Fruit fly (Drosophila melanogaster) whole organism, adult: ENCODE results near the gene Scsalpha2.

Experiments
- CG11617 ChIP-seq: fragments of 200-800 bp; sonication (Bioruptor generic); optimal IDR thresholded peaks from 2 replicates; lab custom pipeline; 2017; ENCODE audit warnings: mild to moderate bottlenecking, missing biosample characterization, missing genetic modification reagents, missing genetic modification characterization
- CG12768 ChIP-seq: fragments of 200-800 bp; sonication (Bioruptor generic); optimal IDR thresholded peaks from 2 replicates; lab custom pipeline; 2017; ENCODE audit warnings: missing biosample characterization, missing genetic modification characterization, mild to moderate bottlenecking, moderate library complexity, missing genetic modification reagents
- CG14711 ChIP-seq: fragments of 200-800 bp; sonication (Bioruptor generic); optimal IDR thresholded peaks from 2 replicates; lab custom pipeline; 2018; ENCODE audit warnings: missing biosample characterization, mild to moderate bottlenecking, missing genetic modification characterization, moderate library complexity
- CG1620 ChIP-seq: fragments of 200-800 bp; sonication (Bioruptor generic); optimal IDR thresholded peaks from 2 replicates; lab custom pipeline; 2016; ENCODE audit warnings: missing biosample characterization, missing genetic modification characterization
- CG33017 ChIP-seq: fragments of 200-800 bp; sonication (Bioruptor generic); optimal IDR thresholded peaks from 2 replicates; lab custom pipeline; 2018; ENCODE audit warnings: missing biosample characterization, mild to moderate bottlenecking, missing genetic modification characterization, moderate library complexity
- CG5204 ChIP-seq: fragments of 200-800 bp; sonication (Bioruptor generic); optimal IDR thresholded peaks from 2 replicates; lab custom pipeline; 2016; ENCODE audit warnings: missing biosample characterization, missing genetic modification characterization
- CG7045 ChIP-seq: fragments of 200-800 bp; sonication (Bioruptor generic); optimal IDR thresholded peaks from 2 replicates; lab custom pipeline; 2017; ENCODE audit warnings: missing biosample characterization, mild to moderate bottlenecking, missing genetic modification characterization
- CG7101 ChIP-seq: fragments of 200-800 bp; sonication (Bioruptor generic); optimal IDR thresholded peaks from 2 replicates; lab custom pipeline; 2018; ENCODE audit warnings: missing biosample characterization, mild to moderate bottlenecking, missing genetic modification characterization, moderate library complexity
- Clk ChIP-seq: fragments of 200-800 bp; sonication (Bioruptor generic); optimal IDR thresholded peaks from 2 replicates; lab custom pipeline; 2017; ENCODE audit warnings: missing biosample characterization, missing genetic modification characterization
- Crg-1 ChIP-seq: fragments of 200-800 bp; sonication (Bioruptor generic); optimal IDR thresholded peaks from 2 replicates; lab custom pipeline; 2016; ENCODE audit warnings: missing biosample characterization, missing genetic modification characterization
- Hr96 ChIP-seq: fragments of 200-800 bp; sonication (Bioruptor generic); optimal IDR thresholded peaks from 2 replicates; lab custom pipeline; 2016; ENCODE audit warnings: missing biosample characterization, missing genetic modification characterization
- Mnt ChIP-seq: fragments of 200-800 bp; sonication (Bioruptor generic); optimal IDR thresholded peaks from 2 replicates; lab custom pipeline; 2016; ENCODE audit warnings: missing biosample characterization, mild to moderate bottlenecking, missing genetic modification characterization
- bab1 ChIP-seq: fragments of 200-800 bp; sonication (Bioruptor generic); optimal IDR thresholded peaks from 3 replicates; lab custom pipeline; 2019; ENCODE audit warnings: missing biosample characterization, mild to moderate bottlenecking, missing genetic modification characterization, moderate library complexity
- cic ChIP-seq: fragments of 200-800 bp; sonication (Bioruptor generic); optimal IDR thresholded peaks from 2 replicates; lab custom pipeline; 2017; ENCODE audit warnings: missing biosample characterization, mild to moderate bottlenecking, missing genetic modification characterization, moderate library complexity
- cnc ChIP-seq, 2 experiments: fragments of >200 bp; optimal IDR thresholded peaks; 2 replicates each; lab custom pipeline; 2017
- kay ChIP-seq: fragments of 200-800 bp; sonication (Bioruptor generic); peaks from one replicate; lab custom pipeline; 2016; ENCODE audit warnings: missing biosample characterization, missing genetic modification characterization, borderline replicate concordance
- ovo ChIP-seq: fragments of 200-800 bp; sonication (Bioruptor generic); optimal IDR thresholded peaks from 2 replicates; lab custom pipeline; 2016; ENCODE audit warnings: missing biosample characterization, missing genetic modification characterization
- pad ChIP-seq: fragments of 200-800 bp; sonication (Bioruptor generic); optimal IDR thresholded peaks from 3 replicates; lab custom pipeline; 2017; ENCODE audit warnings: missing biosample characterization, missing genetic modification characterization, mild to moderate bottlenecking, moderate library complexity, missing genetic modification reagents
- tj ChIP-seq: fragments of 200-800 bp; sonication (Bioruptor generic); optimal IDR thresholded peaks from 3 replicates; lab custom pipeline; 2017; ENCODE audit warnings: missing biosample characterization, mild to moderate bottlenecking, missing genetic modification characterization, moderate library complexity
- toe ChIP-seq: fragments of 200-800 bp; sonication (Bioruptor generic); optimal IDR thresholded peaks from 2 replicates; lab custom pipeline; 2016; ENCODE audit warnings: missing biosample characterization, missing genetic modification characterization

The Scsalpha2 gene

dm6 chr3R:19499776-19500175 is 36.9 kb upstream of the Scsalpha2 start:
- TF ChIP-seq CG33017 (tag; lab: Kevin White, UChicago) (no peak), Clk (no peak), CG7101 (tag; lab: Kevin White, UChicago) (no peak)

DNA sequence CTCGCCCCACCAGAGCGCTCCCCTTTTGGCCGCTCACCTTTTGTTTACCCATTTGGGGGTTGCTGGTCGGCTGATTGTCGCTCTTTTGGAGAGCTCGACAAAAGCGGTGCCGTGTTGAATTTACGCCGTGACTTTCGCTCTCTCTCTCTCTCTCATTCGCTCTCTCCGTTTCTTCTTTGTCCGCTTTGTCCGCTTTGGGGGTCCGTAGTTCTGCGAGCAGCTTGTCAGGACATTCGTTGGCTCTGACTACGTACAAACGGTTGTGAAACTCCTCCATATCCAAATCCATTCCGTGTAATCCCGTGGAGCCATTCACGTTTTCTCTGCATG is 36.5 kb upstream of the Scsalpha2 start:
- TF ChIP-seq CG5204 (GFP tag; lab: Kevin White, UChicago) (no peak), bab1 (GFP tag; lab: Kevin White, UChicago) (no peak)

DNA sequence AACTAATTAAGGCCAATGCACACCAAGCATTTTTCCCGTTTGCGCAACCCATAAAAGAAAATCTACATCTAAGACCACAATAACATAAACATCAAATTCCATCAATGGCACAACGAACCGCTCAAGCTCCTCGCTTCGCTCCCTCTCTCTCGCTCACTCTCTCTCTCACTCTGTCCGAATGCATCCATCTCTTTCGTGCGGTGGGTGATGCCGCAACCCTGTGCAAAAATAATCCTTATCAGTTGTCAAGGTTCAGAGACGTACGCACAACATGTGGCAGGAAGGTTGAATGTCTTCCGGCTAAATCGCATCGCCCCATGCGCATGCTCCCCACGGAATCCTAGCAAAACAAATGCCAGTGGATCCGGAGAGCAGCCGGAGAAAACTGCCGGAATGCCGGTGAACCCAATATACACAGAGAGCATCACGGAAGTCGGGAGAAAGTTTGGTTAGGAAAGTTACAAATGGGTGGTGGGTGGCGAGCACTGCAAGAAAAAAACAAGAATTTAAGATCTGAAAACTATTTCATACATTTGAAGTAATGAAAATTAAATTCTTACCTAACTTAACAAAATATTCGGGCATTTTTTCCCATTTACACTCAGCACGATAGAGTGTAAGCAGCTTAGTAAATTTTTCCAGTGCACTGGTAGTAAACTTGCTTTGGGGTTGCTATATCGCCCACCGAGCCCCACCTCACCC is 36.0 kb upstream of the Scsalpha2 start:
- no peak for TF ChIP-seq ovo (GFP tag; lab: Kevin White, UChicago)
- peak; percentile 45 for TF ChIP-seq cic (GFP tag; lab: Kevin White, UChicago)
- TF ChIP-seq CG12768 (GFP tag; lab: Kevin White, UChicago), result peak; percentile 95
- peak; percentile 94 for TF ChIP-seq CG7045 (GFP tag; lab: Kevin White, UChicago)
- TF ChIP-seq Clk, result peak; percentile 92
- peak; percentile 66 for TF ChIP-seq CG14711 (tag; lab: Kevin White, UChicago)
- TF ChIP-seq Mnt, result peak; percentile 12
- TF ChIP-seq CG1620 (GFP tag; lab: Kevin White, UChicago), result no peak
- TF ChIP-seq Hr96, result peak; percentile 73
- peak; percentile 63 for TF ChIP-seq toe (GFP tag; lab: Kevin White, UChicago)
- no peak for TF ChIP-seq cnc (optimal IDR thresholded peaks at IDR 0.05; lab: Kevin White, UChicago)
- TF ChIP-seq pad (GFP tag; lab: Kevin White, UChicago), result peak; percentile 58
- peak; percentile 85 for TF ChIP-seq CG7101 (tag; lab: Kevin White, UChicago)
- peak; percentile 81 for TF ChIP-seq CG5204 (GFP tag; lab: Kevin White, UChicago)
- peak; percentile 91 for TF ChIP-seq CG33017 (tag; lab: Kevin White, UChicago)
- TF ChIP-seq CG11617 (GFP tag; lab: Kevin White, UChicago), result peak; percentile 74
- TF ChIP-seq kay, result no peak
- peak; percentile 45 for TF ChIP-seq Crg-1 (GFP tag; lab: Kevin White, UChicago)
- peak; percentile 45 for TF ChIP-seq tj (GFP tag; lab: Kevin White, UChicago)

DNA sequence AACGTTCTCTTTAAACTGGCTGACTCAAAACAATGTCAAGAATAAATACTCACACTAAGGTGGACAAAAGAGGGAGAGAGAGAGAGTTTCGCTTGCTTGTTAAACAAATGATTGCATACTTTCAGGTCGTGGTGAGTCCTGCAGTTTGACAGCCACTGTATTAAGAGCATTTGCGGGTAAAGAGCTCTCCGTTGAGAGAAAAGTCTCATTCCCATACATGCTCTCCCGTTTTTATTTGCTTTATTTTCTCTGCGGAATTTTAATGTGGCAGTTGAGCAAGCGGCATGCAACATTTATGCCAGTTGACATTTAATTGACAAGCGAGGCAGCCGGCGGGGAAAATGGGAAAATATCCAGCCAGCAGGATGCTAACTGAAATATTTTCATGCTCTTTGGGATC is 32.4 kb upstream of the Scsalpha2 start:
- TF ChIP-seq CG7045 (GFP tag; lab: Kevin White, UChicago) (no peak), CG1620 (GFP tag; lab: Kevin White, UChicago) (no peak), bab1 (GFP tag; lab: Kevin White, UChicago) (no peak), CG33017 (tag; lab: Kevin White, UChicago) (no peak), Mnt (no peak), Crg-1 (GFP tag; lab: Kevin White, UChicago) (no peak), toe (GFP tag; lab: Kevin White, UChicago) (no peak)

dm6 chr3R:19492400-19492799 is 29.5 kb upstream of the Scsalpha2 start:
- TF ChIP-seq CG14711 (tag; lab: Kevin White, UChicago), result no peak
- TF ChIP-seq CG7101 (tag; lab: Kevin White, UChicago), result no peak
- no peak for TF ChIP-seq CG7045 (GFP tag; lab: Kevin White, UChicago)
- TF ChIP-seq CG11617 (GFP tag; lab: Kevin White, UChicago), result no peak
- no peak for TF ChIP-seq cic (GFP tag; lab: Kevin White, UChicago)
- no peak for TF ChIP-seq kay
- TF ChIP-seq ovo (GFP tag; lab: Kevin White, UChicago), result no peak
- no peak for TF ChIP-seq Clk
- no peak for TF ChIP-seq CG1620 (GFP tag; lab: Kevin White, UChicago)
- no peak for TF ChIP-seq Crg-1 (GFP tag; lab: Kevin White, UChicago)
- TF ChIP-seq cnc (optimal IDR thresholded peaks at IDR 0.05; lab: Kevin White, UChicago), result no peak
- no peak for TF ChIP-seq tj (GFP tag; lab: Kevin White, UChicago)
- no peak for TF ChIP-seq CG5204 (GFP tag; lab: Kevin White, UChicago)
- TF ChIP-seq CG33017 (tag; lab: Kevin White, UChicago), result no peak
- TF ChIP-seq CG12768 (GFP tag; lab: Kevin White, UChicago), result no peak

DNA sequence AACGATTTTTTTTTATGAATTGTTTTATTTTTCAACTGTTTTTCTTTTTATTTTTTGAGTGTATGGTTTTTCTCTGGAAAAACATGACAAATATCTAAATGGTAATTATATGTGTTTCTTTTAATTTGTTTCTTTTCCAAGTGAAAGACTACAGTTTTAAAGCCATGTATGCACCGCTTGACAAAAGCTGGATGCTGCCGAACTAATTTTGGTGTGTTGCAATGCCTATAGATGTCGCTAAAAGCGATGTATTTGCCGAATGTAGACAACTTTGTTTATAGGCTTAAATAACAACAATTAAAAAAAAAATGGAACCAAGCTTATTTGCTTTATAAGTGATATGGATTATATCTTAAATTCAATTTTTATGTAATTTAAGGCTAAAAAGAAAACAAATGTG is 28.1 kb upstream of the Scsalpha2 start, which contains the start of gene CG15025:
Gene CG15025 (minus strand): TSS at position 120 of the 400 bp plus-strand sequence.
- peak; percentile 14 for TF ChIP-seq CG1620 (GFP tag; lab: Kevin White, UChicago)
- TF ChIP-seq cic (GFP tag; lab: Kevin White, UChicago), result no peak
- no peak for TF ChIP-seq CG14711 (tag; lab: Kevin White, UChicago)
- no peak for TF ChIP-seq ovo (GFP tag; lab: Kevin White, UChicago)
- no peak for TF ChIP-seq cnc (optimal IDR thresholded peaks at IDR 0.05; lab: Kevin White, UChicago)
- TF ChIP-seq Hr96, result no peak
- TF ChIP-seq kay, result no peak
- peak; percentile 17 for TF ChIP-seq CG5204 (GFP tag; lab: Kevin White, UChicago)
- peak; percentile 30 for TF ChIP-seq bab1 (GFP tag; lab: Kevin White, UChicago)
- no peak for TF ChIP-seq Clk
- no peak for TF ChIP-seq pad (GFP tag; lab: Kevin White, UChicago)
- peak; percentile 53 for TF ChIP-seq toe (GFP tag; lab: Kevin White, UChicago)

- TF ChIP-seq Clk (no peak), toe (GFP tag; lab: Kevin White, UChicago) (no peak), CG33017 (tag; lab: Kevin White, UChicago) (no peak), CG14711 (tag; lab: Kevin White, UChicago) (no peak), CG12768 (GFP tag; lab: Kevin White, UChicago) (no peak), bab1 (GFP tag; lab: Kevin White, UChicago) (no peak), Crg-1 (GFP tag; lab: Kevin White, UChicago) (no peak), CG5204 (GFP tag; lab: Kevin White, UChicago) (no peak), Mnt (no peak), CG11617 (GFP tag; lab: Kevin White, UChicago) (no peak), kay (no peak), cnc (optimal IDR thresholded peaks at IDR 0.05; lab: Kevin White, UChicago) (no peak), ovo (GFP tag; lab: Kevin White, UChicago) (no peak), tj (GFP tag; lab: Kevin White, UChicago) (no peak), CG1620 (GFP tag; lab: Kevin White, UChicago) (no peak)
Observed at dm6 chr3R:19489963-19490362, 27.1 kb upstream of the Scsalpha2 start.
